Fruit fly (Drosophila melanogaster) whole organism, embryonic: ENCODE measurements around the gene CG1440.
A peak's percentile ranks its signal among the peaks of the same experiment; 100 is the strongest.

Source experiments
- ATbp ChIP-seq: fragments of 200-800 bp; sonication (Bioruptor generic); optimal IDR thresholded peaks from 2 replicates; lab custom pipeline; 2017; ENCODE audit warnings: missing biosample characterization, mild to moderate bottlenecking, missing genetic modification characterization, missing genetic modification reagents
- Abd-B ChIP-seq: fragments of 200-800 bp; sonication (Bioruptor generic); optimal IDR thresholded peaks from 2 replicates; lab custom pipeline; 2018; ENCODE audit warnings: missing biosample characterization, mild to moderate bottlenecking, missing genetic modification characterization, moderate library complexity
- Aef1 ChIP-seq: fragments of 200-800 bp; sonication (Bioruptor generic); IDR thresholded peaks from 3 replicates; pipeline ENCODE4 v1.3.6; 2022; ENCODE audit warnings: missing biosample characterization, missing genetic modification characterization
- Asciz ChIP-seq: fragments of 200-800 bp; sonication (Bioruptor generic); optimal IDR thresholded peaks from 2 replicates; lab custom pipeline; 2017; ENCODE audit warnings: missing biosample characterization, mild to moderate bottlenecking, missing genetic modification characterization, missing genetic modification reagents
- Awh ChIP-seq: fragments of 200-800 bp; sonication (Bioruptor generic); IDR thresholded peaks from 2 replicates; pipeline ENCODE4, ENCODE4 v1.3.6; 2022; ENCODE audit warnings: missing biosample characterization, missing genetic modification characterization
- Bteb2 ChIP-seq: fragments of 200-800 bp; sonication (Bioruptor generic); optimal IDR thresholded peaks from 2 replicates; lab custom pipeline; 2016; ENCODE audit warnings: missing biosample characterization, missing genetic modification characterization
- CG10959 ChIP-seq: fragments of 200-800 bp; sonication (Bioruptor generic); IDR thresholded peaks from 2 replicates; pipeline ENCODE4 v1.3.6; 2022; ENCODE audit warnings: missing biosample characterization, missing genetic modification characterization
- CG11093 ChIP-seq: fragments of 200-800 bp; sonication (Bioruptor generic); IDR thresholded peaks from 3 replicates; pipeline ENCODE4 v1.3.6; 2022; ENCODE audit warnings: missing biosample characterization, missing genetic modification characterization
- CG11247 ChIP-seq: fragments of 200-800 bp; sonication (Bioruptor generic); IDR thresholded peaks from 2 replicates; pipeline ENCODE4 v1.3.6; 2022; ENCODE audit warnings: missing biosample characterization, missing genetic modification characterization
- CG12071 ChIP-seq: fragments of 200-800 bp; sonication (Bioruptor generic); optimal IDR thresholded peaks from 3 replicates; lab custom pipeline; 2018; ENCODE audit warnings: missing biosample characterization, mild to moderate bottlenecking, missing genetic modification characterization
- CG13123 ChIP-seq: fragments of 200-800 bp; sonication (Bioruptor generic); optimal IDR thresholded peaks from 2 replicates; lab custom pipeline; 2016; ENCODE audit warnings: missing biosample characterization, missing genetic modification characterization
- CG14050 ChIP-seq: fragments of 200-800 bp; sonication (Bioruptor generic); IDR thresholded peaks from 3 replicates; pipeline ENCODE4 v1.3.6; 2022; ENCODE audit warnings: missing biosample characterization, missing genetic modification characterization
- CG15011 ChIP-seq: fragments of 200-800 bp; sonication (Bioruptor generic); optimal IDR thresholded peaks from 3 replicates; lab custom pipeline; 2018; ENCODE audit warnings: missing biosample characterization, mild to moderate bottlenecking, missing genetic modification characterization
- CG15696 ChIP-seq: fragments of 200-800 bp; sonication (Bioruptor generic); optimal IDR thresholded peaks from 2 replicates; lab custom pipeline; 2019; ENCODE audit warnings: missing biosample characterization, mild to moderate bottlenecking, missing genetic modification characterization, moderate library complexity
- CG18476 ChIP-seq: fragments of 200-800 bp; sonication (Bioruptor generic); optimal IDR thresholded peaks from 2 replicates; lab custom pipeline; 2016; ENCODE audit warnings: missing biosample characterization, mild to moderate bottlenecking, missing genetic modification characterization
- CG2120 ChIP-seq: fragments of 200-800 bp; sonication (Bioruptor generic); optimal IDR thresholded peaks from 3 replicates; lab custom pipeline; 2016; ENCODE audit warnings: missing biosample characterization, missing genetic modification characterization
- CG30403 ChIP-seq: fragments of 200-800 bp; sonication (Bioruptor generic); optimal IDR thresholded peaks from 3 replicates; lab custom pipeline; 2016; ENCODE audit warnings: missing biosample characterization, missing genetic modification characterization
- CG4424 ChIP-seq: fragments of 200-800 bp; sonication (Bioruptor generic); optimal IDR thresholded peaks from 3 replicates; lab custom pipeline; 2016; ENCODE audit warnings: missing biosample characterization, missing genetic modification characterization
- CG4617 ChIP-seq: fragments of 200-800 bp; sonication (Bioruptor generic); optimal IDR thresholded peaks from 3 replicates; lab custom pipeline; 2016; ENCODE audit warnings: missing biosample characterization, missing genetic modification characterization, borderline replicate concordance
- CG6272 ChIP-seq: fragments of 200-800 bp; sonication (Bioruptor generic); IDR thresholded peaks from 2 replicates; pipeline ENCODE4 v1.3.6; 2022; ENCODE audit warnings: missing biosample characterization, missing genetic modification characterization
- CG6683 ChIP-seq: fragments of 200-800 bp; sonication (Bioruptor generic); optimal IDR thresholded peaks from 2 replicates; lab custom pipeline; 2017; ENCODE audit warnings: missing biosample characterization, mild to moderate bottlenecking, missing genetic modification characterization, missing genetic modification reagents
- CG7271 ChIP-seq: fragments of 200-800 bp; sonication (Bioruptor generic); optimal IDR thresholded peaks from 2 replicates; lab custom pipeline; 2018; ENCODE audit warnings: missing biosample characterization, mild to moderate bottlenecking, missing genetic modification characterization, moderate library complexity
- CG7963 ChIP-seq: fragments of 200-800 bp; sonication (Bioruptor generic); IDR thresholded peaks from 3 replicates; pipeline ENCODE4 v1.3.6; 2022; ENCODE audit warnings: missing biosample characterization, missing genetic modification characterization; ENCODE audit not compliant: partially characterized antibody
- CG9609 ChIP-seq: fragments of 200-800 bp; sonication (Bioruptor generic); optimal IDR thresholded peaks from 3 replicates; lab custom pipeline; 2016; ENCODE audit warnings: missing biosample characterization, missing genetic modification characterization
- CG9727 ChIP-seq: fragments of 200-800 bp; sonication (Bioruptor generic); optimal IDR thresholded peaks from 3 replicates; lab custom pipeline; 2017; ENCODE audit warnings: missing biosample characterization, mild to moderate bottlenecking, missing genetic modification characterization
- Camta ChIP-seq: fragments of 200-800 bp; sonication (Bioruptor generic); optimal IDR thresholded peaks from 2 replicates; lab custom pipeline; 2016; ENCODE audit warnings: missing biosample characterization, missing genetic modification characterization
- Deaf1 ChIP-seq: fragments of 200-800 bp; optimal IDR thresholded peaks from 3 replicates; lab custom pipeline; 2019; ENCODE audit warnings: missing biosample characterization, mild to moderate bottlenecking, missing genetic modification characterization, moderate library complexity
- Dip3 ChIP-seq: fragments of 200-800 bp; sonication (Bioruptor generic); optimal IDR thresholded peaks from 3 replicates; lab custom pipeline; 2016; ENCODE audit warnings: missing biosample characterization, missing genetic modification characterization
- Jarid2 ChIP-seq: fragments of 200-800 bp; sonication (Bioruptor generic); optimal IDR thresholded peaks from 3 replicates; lab custom pipeline; 2017; ENCODE audit warnings: mild to moderate bottlenecking, missing biosample characterization, missing genetic modification reagents, missing genetic modification characterization
- Med ChIP-seq: fragments of 200-800 bp; sonication (Bioruptor generic); peaks from one replicate; lab custom pipeline; 2016; ENCODE audit warnings: missing biosample characterization, missing genetic modification characterization, mild to moderate bottlenecking, inconsistent platforms, moderate library complexity
- Oli ChIP-seq: fragments of 200-800 bp; sonication (Bioruptor generic); optimal IDR thresholded peaks from 2 replicates; lab custom pipeline; 2018; ENCODE audit warnings: missing biosample characterization, mild to moderate bottlenecking, missing genetic modification characterization, moderate library complexity
- bbx ChIP-seq: fragments of 200-800 bp; sonication (Bioruptor generic); IDR thresholded peaks from 2 replicates; pipeline ENCODE4 v1.3.6; 2022; ENCODE audit warnings: missing biosample characterization, missing genetic modification characterization; ENCODE audit not compliant: partially characterized antibody
- br ChIP-seq: fragments of >200 bp; optimal IDR thresholded peaks from 2 replicates; lab custom pipeline; 2017
- chm ChIP-seq: fragments of 200-800 bp; sonication (Bioruptor generic); IDR thresholded peaks from 2 replicates; pipeline ENCODE4 v1.3.6; 2022; ENCODE audit warnings: missing biosample characterization, missing genetic modification characterization
- dm ChIP-seq: fragments of 200-800 bp; sonication (Bioruptor generic); optimal IDR thresholded peaks from 3 replicates; lab custom pipeline; 2016; ENCODE audit warnings: missing biosample characterization, missing genetic modification characterization
- fu2 ChIP-seq: fragments of 200-800 bp; sonication (Bioruptor generic); optimal IDR thresholded peaks from 2 replicates; lab custom pipeline; 2016; ENCODE audit warnings: missing biosample characterization, missing genetic modification characterization
- grau ChIP-seq: fragments of 200-800 bp; optimal IDR thresholded peaks from 3 replicates; lab custom pipeline; 2019; ENCODE audit warnings: missing biosample characterization, mild to moderate bottlenecking, missing genetic modification characterization, moderate library complexity
- hbn ChIP-seq: fragments of 200-800 bp; sonication (Bioruptor generic); IDR thresholded peaks from 2 replicates; pipeline ENCODE4 v1.3.6; 2022; ENCODE audit warnings: missing biosample characterization, missing genetic modification characterization; ENCODE audit not compliant: partially characterized antibody
- klu ChIP-seq: fragments of 200-800 bp; sonication (Bioruptor generic); IDR thresholded peaks from 2 replicates; pipeline ENCODE4 v1.3.6; 2022; ENCODE audit warnings: missing biosample characterization, missing genetic modification characterization
- knrl ChIP-seq: fragments of 200-800 bp; sonication (Bioruptor generic); IDR thresholded peaks from 3 replicates; pipeline ENCODE4 v1.3.6; 2022; ENCODE audit warnings: missing biosample characterization, missing genetic modification characterization; ENCODE audit not compliant: partially characterized antibody
- lbe ChIP-seq: fragments of 200-800 bp; sonication (Bioruptor generic); optimal IDR thresholded peaks from 2 replicates; lab custom pipeline; 2016; ENCODE audit warnings: missing biosample characterization, mild to moderate bottlenecking, missing genetic modification characterization
- nerfin-1 ChIP-seq: fragments of 200-800 bp; sonication (Bioruptor generic); optimal IDR thresholded peaks from 3 replicates; lab custom pipeline; 2019; ENCODE audit warnings: missing biosample characterization, mild to moderate bottlenecking, missing genetic modification characterization, moderate library complexity
- nerfin-2 ChIP-seq: fragments of 200-800 bp; sonication (Bioruptor generic); IDR thresholded peaks from 2 replicates; pipeline ENCODE4 v1.3.6; 2022; ENCODE audit warnings: missing biosample characterization, missing genetic modification characterization; ENCODE audit not compliant: partially characterized antibody
- nom ChIP-seq: fragments of 200-800 bp; sonication (Bioruptor generic); optimal IDR thresholded peaks from 2 replicates; lab custom pipeline; 2017; ENCODE audit warnings: missing biosample characterization, missing genetic modification characterization, mild to moderate bottlenecking, moderate library complexity, missing genetic modification reagents
- pfk ChIP-seq: fragments of 200-800 bp; sonication (Bioruptor generic); optimal IDR thresholded peaks from 2 replicates; lab custom pipeline; 2018; ENCODE audit warnings: missing biosample characterization, mild to moderate bottlenecking, missing genetic modification characterization, moderate library complexity
- rib ChIP-seq: fragments of 200-800 bp; sonication (Bioruptor generic); IDR thresholded peaks from 2 replicates; pipeline ENCODE4 v1.3.6; 2022; ENCODE audit warnings: missing biosample characterization, missing genetic modification characterization
- salm ChIP-seq: fragments of 200-800 bp; sonication (Bioruptor generic); optimal IDR thresholded peaks from 2 replicates; lab custom pipeline; 2018; ENCODE audit warnings: missing biosample characterization, mild to moderate bottlenecking, missing genetic modification characterization
- slbo ChIP-seq: fragments of 200-800 bp; sonication (Bioruptor generic); IDR thresholded peaks from 2 replicates; pipeline ENCODE4 v1.3.6; 2022; ENCODE audit warnings: missing biosample characterization, missing genetic modification characterization
- stc ChIP-seq: fragments of 200-800 bp; sonication (Bioruptor generic); IDR thresholded peaks from 2 replicates; pipeline ENCODE4 v1.3.6; 2022; ENCODE audit warnings: missing biosample characterization, missing genetic modification characterization
- trh ChIP-seq: fragments of 200-800 bp; sonication (Bioruptor generic); optimal IDR thresholded peaks from 2 replicates; lab custom pipeline; 2016; ENCODE audit warnings: missing biosample characterization, missing genetic modification characterization
- yki ChIP-seq: fragments of >200 bp; optimal IDR thresholded peaks from 3 replicates; lab custom pipeline; 2018

CG1440 gene

DNA sequence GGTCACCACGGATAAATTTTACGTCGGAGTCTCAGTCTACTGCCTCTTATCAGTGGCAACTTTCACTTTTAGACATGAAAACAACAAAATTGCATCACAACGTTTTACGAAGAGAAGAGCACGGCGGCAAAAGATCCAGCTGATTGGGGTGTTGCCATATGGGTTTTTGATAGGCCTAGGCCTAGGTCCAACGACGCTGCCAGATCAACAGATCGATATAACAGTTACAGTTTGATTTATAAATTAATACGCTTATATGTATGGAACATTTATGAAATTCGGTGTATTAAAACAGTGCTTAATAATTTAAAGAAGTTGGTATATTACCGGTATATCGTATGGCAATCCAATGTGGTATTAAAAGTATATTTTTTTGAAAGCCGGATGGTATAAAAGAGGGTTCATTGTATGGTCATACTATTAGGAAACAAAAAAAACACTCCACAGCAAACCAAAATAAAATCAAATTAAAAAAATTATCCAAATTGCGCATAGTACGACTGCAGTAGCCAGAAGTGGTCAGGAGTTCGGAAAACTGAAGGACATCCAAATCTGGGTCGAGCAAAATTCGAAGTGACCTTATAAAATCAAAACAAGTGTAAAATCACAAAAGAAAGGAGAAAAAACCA, at the start of gene CG1440 (continued):
- TF ChIP-seq CG14050 (GFP tag; lab: Robert Waterston, UW) (no peak), Awh (no peak), Deaf1 (tag; lab: Kevin White, UChicago) (no peak), nerfin-1 (tag; lab: Kevin White, UChicago) (peak; percentile 56), CG10959 (GFP tag; lab: Robert Waterston, UW) (no peak), yki (lab: Kevin White, UChicago) (no peak), CG7271 (tag; lab: Kevin White, UChicago) (peak; percentile 4), Jarid2 (GFP tag; lab: Kevin White, UChicago) (no peak), Oli (tag; lab: Kevin White, UChicago) (no peak), CG4424 (GFP tag; lab: Kevin White, UChicago) (no peak), Camta (GFP tag; lab: Kevin White, UChicago) (no peak), salm (tag; lab: Kevin White, UChicago) (no peak), Aef1 (no peak), dm (GFP tag; lab: Kevin White, UChicago) (peak; percentile 32), CG9609 (GFP tag; lab: Kevin White, UChicago) (no peak), CG15696 (tag; lab: Kevin White, UChicago) (peak; percentile 34), br (no peak), Bteb2 (GFP tag; lab: Kevin White, UChicago) (no peak), hbn (GFP tag; lab: Robert Waterston, UW) (no peak), bbx (GFP tag; lab: Robert Waterston, UW) (no peak), fu2 (peak; percentile 11), ATbp (no peak), Asciz (no peak), rib (GFP tag; lab: Robert Waterston, UW) (no peak), knrl (GFP tag; lab: Robert Waterston, UW) (peak; percentile 11; the same call in 1 of the 3 replicates), grau (no peak), lbe (GFP tag; lab: Kevin White, UChicago) (peak; percentile 41), CG9727 (GFP tag; lab: Kevin White, UChicago) (no peak), CG11093 (GFP tag; lab: Robert Waterston, UW) (no peak), nerfin-2 (no peak), CG15011 (no peak), CG18476 (GFP tag; lab: Kevin White, UChicago) (peak; percentile 9), CG7963 (GFP tag; lab: Robert Waterston, UW) (no peak), nom (GFP tag; lab: Kevin White, UChicago) (no peak), CG13123 (GFP tag; lab: Kevin White, UChicago) (no peak), CG11247 (GFP tag; lab: Robert Waterston, UW) (no peak), CG12071 (GFP tag; lab: Kevin White, UChicago) (no peak), CG30403 (no peak), klu (no peak), stc (GFP tag; lab: Robert Waterston, UW) (no peak; the same call in 1 of the 2 replicates), Dip3 (GFP tag; lab: Kevin White, UChicago) (peak; percentile 40), CG2120 (GFP tag; lab: Kevin White, UChicago) (peak; percentile 56), pfk (GFP tag; lab: Kevin White, UChicago) (no peak), trh (no peak), Med (peak; percentile 91), CG6683 (GFP tag; lab: Kevin White, UChicago) (no peak), CG6272 (GFP tag; lab: Robert Waterston, UW) (no peak), slbo (GFP tag; lab: Robert Waterston, UW) (peak; percentile 33; the same call in 1 of the 2 replicates), chm (GFP tag; lab: Robert Waterston, UW) (no peak), Abd-B (GFP tag; lab: Kevin White, UChicago) (no peak), CG4617 (GFP tag; lab: Kevin White, UChicago) (peak; percentile 20)
